Fruit fly (Drosophila melanogaster): ENCODE data around the gene Tmtc1.

DNA sequence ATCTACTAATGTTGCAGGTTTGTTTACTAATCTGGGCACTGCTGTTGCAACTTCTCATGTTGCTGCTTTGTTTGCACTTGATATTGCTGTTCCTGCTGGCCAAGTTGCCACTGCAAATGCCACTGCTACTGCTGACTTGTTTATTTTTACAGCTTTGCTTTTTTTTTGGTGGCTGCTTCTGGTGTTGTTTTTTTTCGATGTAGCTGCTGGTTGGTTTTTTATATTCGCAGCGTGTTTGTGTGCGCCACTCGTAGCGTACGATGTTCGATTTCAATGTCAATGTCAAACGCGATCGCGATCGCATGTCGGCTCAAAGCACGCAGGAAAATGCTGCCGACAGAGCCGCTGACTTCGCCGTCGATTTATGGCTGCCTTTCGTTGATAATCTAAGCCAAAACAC lies 50.3 kb downstream of the Tmtc1 start:
- no peak for TF ChIP-seq insv (optimal IDR thresholded peaks at IDR 0.05)
- no peak for TF ChIP-seq ttk (optimal IDR thresholded peaks at IDR 0.05)
- TF ChIP-seq h (optimal IDR thresholded peaks at IDR 0.05), result no peak
